Worm (Caenorhabditis elegans) whole organism, L4 larva: ENCODE results near the gene B0495.5.

Experiments used
- lin-15B ChIP-seq: fragments of 150-350 bp; sonication (generic microtip); optimal IDR thresholded peaks from 3 replicates; lab custom pipeline; 2014; ENCODE audit warnings: missing biosample characterization, missing genetic modification characterization
- nhr-25 ChIP-seq: sonication (generic microtip); optimal IDR thresholded peaks from 2 replicates; lab custom pipeline; 2017; ENCODE audit warnings: missing genetic modification characterization, mild to moderate bottlenecking, missing compliant biosample characterization, antibody characterized with exemption, moderate library complexity, borderline replicate concordance; ENCODE audit not compliant: insufficient read depth
- unc-62 ChIP-seq, 3 experiments: fragments of 150-350 bp in 1 of 3; sonication (generic microtip); optimal IDR thresholded peaks in 2 of 3; peaks in 1 of 3; 1 replicate in 1 of 3; 2 replicates in 2 of 3; lab custom pipeline; 2014 to 2017; ENCODE audit warnings: missing biosample characterization in 3 of 3, missing genetic modification characterization in 3 of 3, missing genetic modification reagents in 3 of 3, missing genotype in 1 of 3

DNA sequence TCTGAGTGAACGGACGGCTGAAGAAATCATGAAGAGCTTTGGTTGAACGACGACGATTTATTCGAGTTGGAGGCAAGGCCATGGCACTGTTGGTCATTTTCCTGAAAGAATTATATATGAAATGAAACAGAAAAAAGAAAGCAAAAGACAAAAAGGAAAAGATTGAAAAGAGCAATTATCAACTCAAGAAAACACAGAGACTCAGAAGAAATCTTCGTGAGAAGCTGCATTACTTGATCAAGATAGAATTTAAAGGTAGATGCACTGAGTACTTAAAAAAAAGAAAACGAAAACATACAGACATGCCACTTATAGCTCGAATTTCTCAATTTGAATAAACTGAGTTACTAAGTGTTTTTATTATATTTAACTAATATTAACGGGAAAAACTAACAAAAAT lies 20.2 kb upstream of the B0495.5 start, which contains the start of gene cpna-5:
- no peak for TF ChIP-seq lin-15B (tag; lab: Kevin White, UChicago)
- no peak for TF ChIP-seq unc-62 (GFP tag; optimal IDR thresholded peaks at IDR 0.05 in 1 of 2; lab: Kevin White, UChicago)
- no peak for TF ChIP-seq unc-62 (tag; optimal IDR thresholded peaks at IDR 0.05; lab: Kevin White, UChicago)
- TF ChIP-seq nhr-25 (tag; lab: Kevin White, UChicago), result no peak
